Worm (Caenorhabditis elegans) whole organism, young adult: Measurements from ENCODE around the gene amx-1.

Experiments
- B0019.2 ChIP-seq: fragments of 200-800 bp; sonication (Bioruptor generic); conservative IDR thresholded peaks from 2 replicates; pipeline ENCODE4 v1.3.6; 2022; ENCODE audit warnings: missing genetic modification reagents, missing genetic modification characterization, missing compliant biosample characterization
- C17E4.6 ChIP-seq: fragments of 200-800 bp; sonication (Bioruptor generic); IDR thresholded peaks from 2 replicates; pipeline ENCODE4 v1.3.6; 2022; ENCODE audit warnings: missing genetic modification reagents, missing genetic modification characterization, missing compliant biosample characterization
- D2030.7 ChIP-seq: fragments of 200-800 bp; sonication (Bioruptor generic); IDR thresholded peaks from 2 replicates; pipeline ENCODE4 v1.3.6; 2022; ENCODE audit warnings: missing genetic modification reagents, missing genetic modification characterization, missing compliant biosample characterization
- F55B11.4 ChIP-seq: sonication (generic microtip); optimal IDR thresholded peaks from 2 replicates; lab custom pipeline; 2016; ENCODE audit warnings: missing compliant biosample characterization, missing genetic modification characterization, borderline replicate concordance; ENCODE audit not compliant: insufficient read depth
- K11D2.4 ChIP-seq: fragments of 200-800 bp; sonication (Bioruptor generic); IDR thresholded peaks from 2 replicates; pipeline ENCODE4 v1.3.6; 2022; ENCODE audit warnings: missing genetic modification reagents, missing genetic modification characterization, missing compliant biosample characterization
- K12H6.12 ChIP-seq: fragments of 200-800 bp; sonication (Bioruptor generic); optimal IDR thresholded peaks from 2 replicates; lab custom pipeline; 2018; ENCODE audit warnings: mild to moderate bottlenecking, missing genetic modification characterization, missing compliant biosample characterization
- T07F8.4 ChIP-seq: sonication (generic microtip); optimal IDR thresholded peaks from 2 replicates; lab custom pipeline; 2016; ENCODE audit warnings: mild to moderate bottlenecking, missing genetic modification characterization, moderate library complexity, missing compliant biosample characterization
- ZK185.1 ChIP-seq: sonication (generic microtip); optimal IDR thresholded peaks from 2 replicates; lab custom pipeline; 2016; ENCODE audit warnings: mild to moderate bottlenecking, missing genetic modification characterization, missing compliant biosample characterization; ENCODE audit not compliant: poor library complexity, severe bottlenecking
- aptf-2 ChIP-seq: fragments of 200-800 bp; sonication (Bioruptor generic); conservative IDR thresholded peaks from 2 replicates; pipeline ENCODE4 v1.3.6; 2022; ENCODE audit warnings: missing genetic modification reagents, missing genetic modification characterization, missing compliant biosample characterization
- athp-1 ChIP-seq: sonication (generic microtip); optimal IDR thresholded peaks from 2 replicates; lab custom pipeline; 2017; ENCODE audit warnings: mild to moderate bottlenecking, missing genetic modification characterization, missing compliant biosample characterization
- attf-5 ChIP-seq: fragments of 200-800 bp; sonication (Bioruptor generic); optimal IDR thresholded peaks from 2 replicates; lab custom pipeline; 2018; ENCODE audit warnings: mild to moderate bottlenecking, missing genetic modification characterization, missing compliant biosample characterization
- attf-6 ChIP-seq: fragments of 200-800 bp; sonication (Bioruptor generic); IDR thresholded peaks from 2 replicates; pipeline ENCODE4 v1.3.6; 2022; ENCODE audit warnings: missing genetic modification reagents, missing genetic modification characterization, missing compliant biosample characterization
- cebp-1 ChIP-seq, 2 experiments: fragments of 200-800 bp in 1 of 2; sonication (Bioruptor generic) in 1 of 2; sonication (generic microtip) in 1 of 2; IDR thresholded peaks in 1 of 2; optimal IDR thresholded peaks in 1 of 2; 2 replicates each; pipeline versions ENCODE4 v1.3.6 to Lab custom; 2017 to 2022; ENCODE audit warnings: missing compliant biosample characterization in 2 of 2, missing genetic modification characterization in 2 of 2, mild to moderate bottlenecking in 1 of 2, missing genetic modification reagents in 1 of 2, moderate library complexity in 1 of 2
- cebp-2 ChIP-seq: fragments of 200-800 bp; sonication (Bioruptor generic); IDR thresholded peaks from 2 replicates; pipeline ENCODE4 v1.3.6; 2022; ENCODE audit warnings: missing genetic modification characterization, missing compliant biosample characterization
- ceh-100 ChIP-seq: fragments of 200-800 bp; sonication (Bioruptor generic); IDR thresholded peaks from 2 replicates; pipeline ENCODE4 v1.3.6; 2022; ENCODE audit warnings: missing genetic modification reagents, missing genetic modification characterization, missing compliant biosample characterization
- ceh-40 ChIP-seq: fragments of 200-800 bp; sonication (Bioruptor generic); IDR thresholded peaks from 2 replicates; pipeline ENCODE4 v1.3.6; 2022; ENCODE audit warnings: missing genetic modification characterization, missing compliant biosample characterization
- efl-1 ChIP-seq: fragments of 150-350 bp; optimal IDR thresholded peaks from 2 replicates; lab custom pipeline; 2014; ENCODE audit warnings: missing biosample characterization, missing genetic modification reagents, missing genetic modification characterization
- egl-18 ChIP-seq: fragments of 200-800 bp; sonication (Bioruptor generic); IDR thresholded peaks from 2 replicates; pipeline ENCODE4 v1.3.6; 2022; ENCODE audit warnings: missing genetic modification reagents, missing genetic modification characterization, missing compliant biosample characterization
- egrh-3 ChIP-seq: fragments of 200-800 bp; sonication (Bioruptor generic); IDR thresholded peaks from 2 replicates; pipeline ENCODE4 v1.3.6; 2022; ENCODE audit warnings: missing genetic modification reagents, missing genetic modification characterization, missing compliant biosample characterization
- fkh-3 ChIP-seq: sonication (generic microtip); optimal IDR thresholded peaks from 2 replicates; lab custom pipeline; 2016; ENCODE audit warnings: mild to moderate bottlenecking, missing genetic modification characterization, missing compliant biosample characterization
- him-1 ChIP-seq: sonication (generic microtip); optimal IDR thresholded peaks from 2 replicates; lab custom pipeline; 2016; ENCODE audit warnings: missing genotype, missing genetic modification reagents, missing genetic modification characterization, missing compliant biosample characterization
- hsf-1 ChIP-seq: fragments of 200-800 bp; sonication (Bioruptor generic); IDR thresholded peaks from 2 replicates; pipeline ENCODE4 v1.3.6; 2022; ENCODE audit warnings: missing genetic modification reagents, missing genetic modification characterization, missing compliant biosample characterization
- lag-1 ChIP-seq: fragments of 200-800 bp; sonication (Bioruptor generic); IDR thresholded peaks from 2 replicates; pipeline ENCODE4 v1.3.6; 2022; ENCODE audit warnings: missing genetic modification reagents, missing genetic modification characterization, missing compliant biosample characterization
- let-526 ChIP-seq: fragments of 200-800 bp; sonication (Bioruptor generic); IDR thresholded peaks from 2 replicates; pipeline ENCODE4 v1.3.6; 2022; ENCODE audit warnings: missing genetic modification reagents, missing genetic modification characterization, missing compliant biosample characterization
- let-607 ChIP-seq, 2 experiments: fragments of 200-800 bp in 1 of 2; sonication (Bioruptor generic) in 1 of 2; sonication (generic microtip) in 1 of 2; optimal IDR thresholded peaks; 2 replicates each; lab custom pipeline; 2016 to 2018; ENCODE audit warnings: mild to moderate bottlenecking in 2 of 2, missing compliant biosample characterization in 2 of 2, missing genetic modification characterization in 2 of 2, moderate library complexity in 2 of 2, missing genotype in 1 of 2
- lin-26 ChIP-seq: fragments of 200-800 bp; sonication (Bioruptor generic); IDR thresholded peaks from 2 replicates; pipeline ENCODE4 v1.3.6; 2022; ENCODE audit warnings: missing genetic modification reagents, missing genetic modification characterization, missing compliant biosample characterization
- lin-40 ChIP-seq: sonication (generic microtip); optimal IDR thresholded peaks from 2 replicates; lab custom pipeline; 2016; ENCODE audit warnings: missing genetic modification characterization, mild to moderate bottlenecking, missing compliant biosample characterization, missing genotype, missing genetic modification reagents
- lin-54 ChIP-seq: fragments of 200-800 bp; sonication (Bioruptor generic); optimal IDR thresholded peaks from 2 replicates; lab custom pipeline; 2018; ENCODE audit warnings: mild to moderate bottlenecking, missing genetic modification characterization, missing compliant biosample characterization
- madf-10 ChIP-seq: sonication (generic microtip); optimal IDR thresholded peaks from 2 replicates; lab custom pipeline; 2016; ENCODE audit warnings: mild to moderate bottlenecking, missing genetic modification characterization, missing compliant biosample characterization
- madf-6 ChIP-seq: fragments of 200-800 bp; sonication (Bioruptor generic); IDR thresholded peaks from 2 replicates; pipeline ENCODE4 v1.3.6; 2022; ENCODE audit warnings: missing genetic modification reagents, missing genetic modification characterization, missing compliant biosample characterization
- mes-4 ChIP-seq: sonication (generic microtip); optimal IDR thresholded peaks from 2 replicates; lab custom pipeline; 2016; ENCODE audit warnings: missing genotype, missing genetic modification characterization, missing compliant biosample characterization
- nfya-1 ChIP-seq: sonication (generic microtip); optimal IDR thresholded peaks from 2 replicates; lab custom pipeline; 2017; ENCODE audit warnings: antibody characterized with exemption, missing compliant biosample characterization, missing genetic modification characterization, borderline replicate concordance; ENCODE audit not compliant: insufficient read depth
- nhr-120 ChIP-seq: fragments of 200-800 bp; sonication (Bioruptor generic); IDR thresholded peaks from 2 replicates; pipeline ENCODE4 v1.3.6; 2022; ENCODE audit warnings: missing genetic modification characterization, missing compliant biosample characterization
- nhr-179 ChIP-seq: sonication (generic microtip); optimal IDR thresholded peaks from 2 replicates; lab custom pipeline; 2016; ENCODE audit warnings: mild to moderate bottlenecking, missing genetic modification characterization, missing compliant biosample characterization
- nhr-90 ChIP-seq: sonication (generic microtip); optimal IDR thresholded peaks from 2 replicates; lab custom pipeline; 2016; ENCODE audit warnings: missing genotype, mild to moderate bottlenecking, missing genetic modification characterization, missing compliant biosample characterization
- repo-1 ChIP-seq: sonication (generic microtip); optimal IDR thresholded peaks from 2 replicates; lab custom pipeline; 2017; ENCODE audit warnings: mild to moderate bottlenecking, missing genetic modification characterization, missing compliant biosample characterization
- sdz-38 ChIP-seq: sonication (generic microtip); optimal IDR thresholded peaks from 2 replicates; lab custom pipeline; 2016; ENCODE audit warnings: missing genotype, missing genetic modification characterization, missing compliant biosample characterization
- snpc-1.3 ChIP-seq: sonication (generic microtip); optimal IDR thresholded peaks from 2 replicates; lab custom pipeline; 2017; ENCODE audit warnings: missing genetic modification characterization, mild to moderate bottlenecking, missing compliant biosample characterization, antibody characterized with exemption, moderate library complexity, missing genotype, missing genetic modification reagents; ENCODE audit not compliant: insufficient read depth
- snpc-3.4 ChIP-seq: sonication (generic microtip); optimal IDR thresholded peaks from 2 replicates; lab custom pipeline; 2017; ENCODE audit warnings: missing genetic modification characterization, mild to moderate bottlenecking, missing compliant biosample characterization, antibody characterized with exemption, moderate library complexity, missing genotype, missing genetic modification reagents
- snpc-4 ChIP-seq, 5 experiments: fragments of 150-350 bp in 1 of 5; sonication (generic microtip) in 4 of 5; optimal IDR thresholded peaks; 2 replicates each; lab custom pipeline; 2014 to 2018; ENCODE audit warnings: missing genetic modification characterization in 5 of 5, missing biosample characterization in 3 of 5, antibody characterized with exemption in 2 of 5, mild to moderate bottlenecking in 2 of 5, missing compliant biosample characterization in 2 of 5, missing genotype in 2 of 5, moderate library complexity in 2 of 5, missing genetic modification reagents in 1 of 5
- unc-62 ChIP-seq: fragments of 150-350 bp; optimal IDR thresholded peaks from 2 replicates; lab custom pipeline; 2014; ENCODE audit warnings: missing biosample characterization, missing genetic modification reagents, missing genetic modification characterization
- zim-3 ChIP-seq: sonication (generic microtip); optimal IDR thresholded peaks from 2 replicates; lab custom pipeline; 2017; ENCODE audit warnings: mild to moderate bottlenecking, missing genetic modification characterization, moderate library complexity, missing compliant biosample characterization
- ztf-18 ChIP-seq: sonication (generic microtip); optimal IDR thresholded peaks from 2 replicates; lab custom pipeline; 2016; ENCODE audit warnings: missing genotype, mild to moderate bottlenecking, missing genetic modification characterization, missing compliant biosample characterization
- ztf-22 ChIP-seq: fragments of 200-800 bp; sonication (Bioruptor generic); optimal IDR thresholded peaks from 2 replicates; lab custom pipeline; 2018; ENCODE audit warnings: mild to moderate bottlenecking, missing genetic modification characterization, moderate library complexity, missing compliant biosample characterization
- ztf-3 ChIP-seq: fragments of 200-800 bp; sonication (Bioruptor generic); optimal IDR thresholded peaks from 2 replicates; lab custom pipeline; 2018; ENCODE audit warnings: mild to moderate bottlenecking, missing genetic modification characterization, missing compliant biosample characterization
- ztf-6 ChIP-seq: fragments of 200-800 bp; sonication (Bioruptor generic); IDR thresholded peaks from 2 replicates; pipeline ENCODE4 v1.3.6; 2022; ENCODE audit warnings: missing genetic modification reagents, missing genetic modification characterization, missing compliant biosample characterization

Gene amx-1

DNA sequence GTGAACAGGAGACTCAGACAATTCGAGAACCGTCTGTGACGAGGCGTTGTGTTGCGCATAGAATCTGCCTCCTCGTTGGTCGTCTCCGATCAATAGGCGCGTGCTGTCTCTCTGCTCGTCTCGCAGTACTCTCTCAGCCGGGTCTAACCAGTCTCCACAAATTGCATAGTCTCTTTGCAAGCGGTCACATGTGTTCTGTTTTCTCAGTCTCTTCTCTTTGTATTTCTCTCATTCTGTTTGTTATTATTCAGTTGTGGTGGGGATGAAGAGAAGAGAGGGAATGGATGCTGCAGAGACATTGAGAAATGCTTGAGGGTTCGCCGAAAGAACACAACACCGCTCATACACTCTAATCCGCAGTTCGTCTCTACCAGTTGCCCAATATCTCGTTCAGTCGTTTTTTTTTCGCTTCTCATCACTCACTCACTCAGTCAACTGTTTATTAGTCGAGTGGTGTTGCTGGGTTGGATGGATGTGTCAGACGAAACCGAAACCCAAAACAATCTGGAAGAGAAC lies 20.8 kb upstream of the amx-1 start (continued):
- no peak for TF ChIP-seq B0019.2 (GFP tag; lab: Robert Waterston, UW)
- TF ChIP-seq athp-1 (tag; lab: Kevin White, UChicago): peak; percentile 82
- TF ChIP-seq repo-1: peak; percentile 69
- peak; percentile 85 for TF ChIP-seq hsf-1
- peak; percentile 42; the same call in 1 of the 2 replicates for TF ChIP-seq madf-6 (GFP tag; lab: Robert Waterston, UW)
- no peak for TF ChIP-seq ceh-40 (GFP tag; lab: Robert Waterston, UW)
- no peak for TF ChIP-seq F55B11.4 (tag; lab: Kevin White, UChicago)
- TF ChIP-seq mes-4 (tag; lab: Kevin White, UChicago): no peak
- TF ChIP-seq madf-10 (tag; lab: Kevin White, UChicago): peak; percentile 86
- no peak for TF ChIP-seq nhr-120 (GFP tag; lab: Robert Waterston, UW)
- TF ChIP-seq him-1: no peak
- TF ChIP-seq efl-1 (GFP tag; lab: Kevin White, UChicago): no peak
- no peak for TF ChIP-seq nhr-179 (tag; lab: Kevin White, UChicago)
- no peak for TF ChIP-seq lag-1 (GFP tag; lab: Robert Waterston, UW)
- TF ChIP-seq lin-40 (tag; lab: Kevin White, UChicago): peak; percentile 95
- no peak for TF ChIP-seq snpc-1.3 (tag; lab: Kevin White, UChicago)
- TF ChIP-seq attf-5 (GFP tag; lab: Kevin White, UChicago): peak; percentile 89
- peak; percentile 77 for TF ChIP-seq ztf-3 (GFP tag; lab: Kevin White, UChicago)
- peak; percentile 30 for TF ChIP-seq nhr-90 (tag; lab: Kevin White, UChicago)
- peak; percentile 43 for TF ChIP-seq ztf-18 (tag; lab: Kevin White, UChicago)
- TF ChIP-seq ztf-6 (GFP tag; lab: Robert Waterston, UW): no peak
- TF ChIP-seq cebp-2 (GFP tag; lab: Robert Waterston, UW): no peak
- no peak for TF ChIP-seq cebp-1 (GFP tag; IDR thresholded peaks at IDR 0.05; lab: Robert Waterston, UW)
- TF ChIP-seq cebp-1 (tag; optimal IDR thresholded peaks at IDR 0.05; lab: Kevin White, UChicago): peak; percentile 93
- TF ChIP-seq T07F8.4 (tag; lab: Kevin White, UChicago): peak; percentile 76
- TF ChIP-seq ceh-100: peak; percentile 18; the same call in 1 of the 2 replicates
- no peak for TF ChIP-seq egrh-3
- TF ChIP-seq aptf-2 (GFP tag; lab: Robert Waterston, UW): no peak
- no peak for TF ChIP-seq fkh-3 (tag; lab: Kevin White, UChicago)
- peak; percentile 95 for TF ChIP-seq K12H6.12 (tag; lab: Kevin White, UChicago)
- TF ChIP-seq ZK185.1 (tag; lab: Kevin White, UChicago): peak; percentile 88
- no peak for TF ChIP-seq attf-6
- TF ChIP-seq let-607 (tag; optimal IDR thresholded peaks at IDR 0.05; lab: Kevin White, UChicago): peak in 1 of 2 experiments; percentile 83
- peak; percentile 83 for TF ChIP-seq unc-62 (GFP tag; lab: Kevin White, UChicago)
- 0 out of 2 replicates have a peak, but pooled peaks have one; percentile 56 for TF ChIP-seq C17E4.6
- no peak for TF ChIP-seq D2030.7 (GFP tag; lab: Robert Waterston, UW)
- no peak for TF ChIP-seq zim-3 (tag; lab: Kevin White, UChicago)
- TF ChIP-seq nfya-1: no peak
- peak; percentile 84 for TF ChIP-seq let-526 (GFP tag; lab: Robert Waterston, UW)
- TF ChIP-seq sdz-38 (tag; lab: Kevin White, UChicago): no peak
- peak; percentile 70; the same call in 1 of the 2 replicates for TF ChIP-seq lin-26 (GFP tag; lab: Robert Waterston, UW)
- TF ChIP-seq snpc-4 (GFP tag; optimal IDR thresholded peaks at IDR 0.05; lab: Kevin White, UChicago): peak; percentile 25
- TF ChIP-seq snpc-4 (tag; optimal IDR thresholded peaks at IDR 0.05; lab: Kevin White, UChicago): peak in 3 of 4 experiments; percentile 49 to 78 (median 64)
- TF ChIP-seq K11D2.4 (GFP tag; lab: Robert Waterston, UW): peak; percentile 89
- peak; percentile 54 for TF ChIP-seq ztf-22 (GFP tag; lab: Kevin White, UChicago)
- no peak for TF ChIP-seq snpc-3.4 (tag; lab: Kevin White, UChicago)
- peak; percentile 77 for TF ChIP-seq lin-54 (GFP tag; lab: Kevin White, UChicago)
- no peak for TF ChIP-seq egl-18 (GFP tag; lab: Robert Waterston, UW)
